Worm (Caenorhabditis elegans) whole organism, L4 larva: ENCODE data around the gene C03E10.3.
A peak's percentile ranks its signal among the peaks of the same experiment; 100 is the strongest.

Experiments
- D1046.2 ChIP-seq: fragments of 200-800 bp; sonication (Bioruptor generic); IDR thresholded peaks from 2 replicates; pipeline ENCODE4 v1.3.6; 2022; ENCODE audit warnings: missing genetic modification characterization, missing compliant biosample characterization
- F37D6.2 ChIP-seq: sonication (generic microtip); optimal IDR thresholded peaks from 2 replicates; lab custom pipeline; 2016; ENCODE audit warnings: mild to moderate bottlenecking, missing genetic modification characterization, missing compliant biosample characterization
- F49E8.2 ChIP-seq: sonication (generic microtip); optimal IDR thresholded peaks from 2 replicates; lab custom pipeline; 2016; ENCODE audit warnings: missing compliant biosample characterization, mild to moderate bottlenecking, missing genetic modification characterization, borderline replicate concordance
- Y48G9A.11 ChIP-seq: fragments of 200-800 bp; sonication (Bioruptor generic); IDR thresholded peaks from 2 replicates; pipeline ENCODE4 v1.3.6; 2022; ENCODE audit warnings: missing genetic modification reagents, missing genetic modification characterization, missing compliant biosample characterization
- aha-1 ChIP-seq: fragments of 150-350 bp; peaks from one replicate; lab custom pipeline; 2014; ENCODE audit warnings: missing biosample characterization, missing genetic modification characterization
- aly-2 ChIP-seq: sonication (generic microtip); optimal IDR thresholded peaks from 2 replicates; lab custom pipeline; 2018; ENCODE audit warnings: missing biosample characterization, missing genetic modification characterization
- arid-1 ChIP-seq: fragments of 200-800 bp; sonication (Bioruptor generic); conservative IDR thresholded peaks from 2 replicates; pipeline ENCODE4 v1.3.6; 2022; ENCODE audit warnings: missing genetic modification reagents, missing genetic modification characterization, missing compliant biosample characterization
- ceh-20 ChIP-seq: fragments of 200-800 bp; sonication (Bioruptor generic); IDR thresholded peaks from 2 replicates; pipeline ENCODE4 v1.3.6; 2022; ENCODE audit warnings: missing genetic modification reagents, missing genetic modification characterization, missing compliant biosample characterization
- ceh-28 ChIP-seq: fragments of 150-350 bp; optimal IDR thresholded peaks from 2 replicates; lab custom pipeline; 2014; ENCODE audit warnings: missing biosample characterization, missing genetic modification reagents, missing genetic modification characterization
- ceh-62 ChIP-seq: sonication (generic microtip); optimal IDR thresholded peaks from 2 replicates; lab custom pipeline; 2017; ENCODE audit warnings: missing biosample characterization, missing genetic modification characterization
- ces-1 ChIP-seq: fragments of 150-350 bp; sonication (generic microtip); optimal IDR thresholded peaks from 4 replicates; lab custom pipeline; 2014; ENCODE audit warnings: missing biosample characterization, missing genetic modification reagents, missing genetic modification characterization
- ctbp-1 ChIP-seq: fragments of 200-800 bp; sonication (Bioruptor generic); IDR thresholded peaks from 2 replicates; pipeline ENCODE4 v1.3.6; 2022; ENCODE audit warnings: missing genetic modification reagents, missing genetic modification characterization, missing compliant biosample characterization
- dmd-6 ChIP-seq: fragments of 200-800 bp; sonication (Bioruptor generic); IDR thresholded peaks from 2 replicates; pipeline ENCODE4 v1.3.6; 2022; ENCODE audit warnings: missing genetic modification reagents, missing genetic modification characterization, missing compliant biosample characterization
- dmd-8 ChIP-seq: fragments of 200-800 bp; sonication (Bioruptor generic); IDR thresholded peaks from 2 replicates; pipeline ENCODE4 v1.3.6; 2022; ENCODE audit warnings: missing genetic modification characterization, missing compliant biosample characterization
- fos-1 ChIP-seq: fragments of 150-350 bp; optimal IDR thresholded peaks from 2 replicates; lab custom pipeline; 2014; ENCODE audit warnings: missing biosample characterization, missing genetic modification characterization
- hlh-11 ChIP-seq: fragments of 200-800 bp; sonication (Bioruptor generic); optimal IDR thresholded peaks from 2 replicates; lab custom pipeline; 2018; ENCODE audit warnings: mild to moderate bottlenecking, missing genetic modification characterization, missing compliant biosample characterization
- lin-1 ChIP-seq: fragments of 200-800 bp; sonication (Bioruptor generic); IDR thresholded peaks from 2 replicates; pipeline ENCODE4 v1.3.6; 2022; ENCODE audit warnings: missing genetic modification reagents, missing genetic modification characterization, missing compliant biosample characterization
- lin-38 ChIP-seq: fragments of 200-800 bp; sonication (Bioruptor generic); IDR thresholded peaks from 2 replicates; pipeline ENCODE4 v1.3.6; 2022; ENCODE audit warnings: missing genetic modification reagents, missing genetic modification characterization, missing compliant biosample characterization
- madf-9 ChIP-seq: fragments of 200-800 bp; sonication (Bioruptor generic); conservative IDR thresholded peaks from 2 replicates; pipeline ENCODE4 v1.3.6; 2022; ENCODE audit warnings: missing genetic modification reagents, missing genetic modification characterization, missing compliant biosample characterization
- mdl-1 ChIP-seq, 2 experiments: fragments of 150-350 bp in 1 of 2; sonication (generic microtip) in 1 of 2; optimal IDR thresholded peaks; 2 replicates each; lab custom pipeline; 2014 to 2017; ENCODE audit warnings: missing biosample characterization in 2 of 2, missing genetic modification characterization in 2 of 2
- mep-1 ChIP-seq: fragments of 150-350 bp; sonication (generic microtip); optimal IDR thresholded peaks from 3 replicates; lab custom pipeline; 2014; ENCODE audit warnings: missing biosample characterization, missing genetic modification characterization
- mxl-3 ChIP-seq: fragments of 200-800 bp; sonication (Bioruptor generic); optimal IDR thresholded peaks from 2 replicates; lab custom pipeline; 2018; ENCODE audit warnings: mild to moderate bottlenecking, missing genetic modification characterization, missing compliant biosample characterization
- nhr-102 ChIP-seq: sonication (generic microtip); optimal IDR thresholded peaks from 2 replicates; lab custom pipeline; 2016; ENCODE audit warnings: mild to moderate bottlenecking, missing genetic modification characterization, moderate library complexity, missing compliant biosample characterization
- nhr-11 ChIP-seq: fragments of 150-350 bp; optimal IDR thresholded peaks from 2 replicates; lab custom pipeline; 2014; ENCODE audit warnings: missing biosample characterization, missing genetic modification characterization
- nhr-25 ChIP-seq: sonication (generic microtip); optimal IDR thresholded peaks from 2 replicates; lab custom pipeline; 2017; ENCODE audit warnings: missing genetic modification characterization, mild to moderate bottlenecking, missing compliant biosample characterization, antibody characterized with exemption, moderate library complexity, borderline replicate concordance; ENCODE audit not compliant: insufficient read depth
- nhr-28 ChIP-seq: fragments of 150-350 bp; optimal IDR thresholded peaks from 2 replicates; lab custom pipeline; 2014; ENCODE audit warnings: missing biosample characterization, missing genetic modification characterization
- nhr-76 ChIP-seq: fragments of 150-350 bp; optimal IDR thresholded peaks from 2 replicates; lab custom pipeline; 2014; ENCODE audit warnings: missing biosample characterization, missing genetic modification characterization
- nhr-77 ChIP-seq: fragments of 150-350 bp; optimal IDR thresholded peaks from 2 replicates; lab custom pipeline; 2014; ENCODE audit warnings: missing biosample characterization, missing genetic modification characterization
- pha-4 ChIP-seq, 2 experiments: fragments of 150-350 bp in 1 of 2; fragments of 200-800 bp in 1 of 2; sonication (Bioruptor generic) in 1 of 2; IDR thresholded peaks in 1 of 2; optimal IDR thresholded peaks in 1 of 2; 2 replicates each; pipeline versions ENCODE4 v1.3.6 to Lab custom; 2014 to 2022; ENCODE audit warnings: missing genetic modification characterization in 2 of 2, missing genetic modification reagents in 2 of 2, missing biosample characterization in 1 of 2, missing compliant biosample characterization in 1 of 2
- php-3 ChIP-seq: fragments of 200-800 bp; sonication (Bioruptor generic); IDR thresholded peaks from 2 replicates; pipeline ENCODE4 v1.3.6; 2022; ENCODE audit warnings: missing genetic modification reagents, missing genetic modification characterization, missing compliant biosample characterization
- pqm-1 ChIP-seq: sonication (generic microtip); optimal IDR thresholded peaks from 2 replicates; lab custom pipeline; 2017; ENCODE audit warnings: missing biosample characterization, missing genetic modification characterization
- sdz-12 ChIP-seq: fragments of 200-800 bp; sonication (Bioruptor generic); optimal IDR thresholded peaks from 2 replicates; lab custom pipeline; 2018; ENCODE audit warnings: mild to moderate bottlenecking, missing genetic modification characterization, missing compliant biosample characterization
- skn-1 ChIP-seq: fragments of 150-350 bp; optimal IDR thresholded peaks from 2 replicates; lab custom pipeline; 2014; ENCODE audit warnings: missing biosample characterization, missing genetic modification characterization
- snpc-1.2 ChIP-seq: fragments of 200-800 bp; sonication (Bioruptor generic); IDR thresholded peaks from 2 replicates; pipeline ENCODE4 v1.3.6; 2022; ENCODE audit warnings: missing genetic modification reagents, missing genetic modification characterization, missing compliant biosample characterization
- snpc-4 ChIP-seq: fragments of 150-350 bp; optimal IDR thresholded peaks from 2 replicates; lab custom pipeline; 2014; ENCODE audit warnings: missing biosample characterization, missing genetic modification characterization
- unc-39 ChIP-seq: sonication (generic microtip); optimal IDR thresholded peaks from 2 replicates; lab custom pipeline; 2017; ENCODE audit warnings: missing biosample characterization, missing genetic modification characterization
- unc-62 ChIP-seq, 3 experiments: fragments of 150-350 bp in 1 of 3; sonication (generic microtip); optimal IDR thresholded peaks in 2 of 3; peaks in 1 of 3; 1 replicate in 1 of 3; 2 replicates in 2 of 3; lab custom pipeline; 2014 to 2017; ENCODE audit warnings: missing biosample characterization in 3 of 3, missing genetic modification characterization in 3 of 3, missing genetic modification reagents in 3 of 3, missing genotype in 1 of 3
- zfp-3 ChIP-seq: fragments of 200-800 bp; sonication (Bioruptor generic); conservative IDR thresholded peaks from 2 replicates; pipeline ENCODE4 v1.3.6; 2022; ENCODE audit warnings: missing genetic modification reagents, missing genetic modification characterization, missing compliant biosample characterization

Gene C03E10.3

DNA sequence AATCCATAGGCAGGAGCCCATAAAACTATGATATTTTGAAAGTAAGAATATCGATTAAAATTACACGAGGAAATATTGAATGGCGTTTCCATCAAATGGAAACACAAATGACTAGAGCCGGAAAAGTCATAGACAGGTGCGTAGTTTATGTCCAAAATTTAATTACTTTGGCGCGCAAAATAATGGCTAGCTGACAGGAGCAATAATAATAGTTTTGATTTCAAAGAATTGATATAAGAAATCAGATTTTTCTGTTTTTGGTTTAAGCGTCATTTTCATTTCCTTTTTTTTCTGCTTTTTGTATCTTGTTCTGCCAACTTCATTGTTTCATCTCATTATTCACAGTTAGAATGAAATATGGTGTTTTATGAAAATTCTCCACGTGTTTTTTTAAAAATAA is 23.2 kb upstream of the C03E10.3 start, which contains the start of gene F07B10.4:
Gene F07B10.4 (minus strand): TSS at position 101 of the 400 bp plus-strand sequence.
- TF ChIP-seq mxl-3 (GFP tag; lab: Kevin White, UChicago) (no peak), aha-1 (no peak), ces-1 (GFP tag; lab: Kevin White, UChicago) (no peak)

- no peak for TF ChIP-seq zfp-3 (GFP tag; lab: Robert Waterston, UW)
- TF ChIP-seq unc-62 (GFP tag; optimal IDR thresholded peaks at IDR 0.05 in 1 of 2; lab: Kevin White, UChicago): peak in 1 of 2 experiments; percentile 10
- TF ChIP-seq unc-62 (tag; optimal IDR thresholded peaks at IDR 0.05; lab: Kevin White, UChicago): no peak
- peak; percentile 63 for TF ChIP-seq pqm-1 (tag; lab: Kevin White, UChicago)
- peak; percentile 37 for TF ChIP-seq nhr-28 (tag; lab: Kevin White, UChicago)
- TF ChIP-seq dmd-6: peak; percentile 66
- TF ChIP-seq mxl-3 (GFP tag; lab: Kevin White, UChicago): peak; percentile 81
These were observed 20.7 kb upstream of the C03E10.3 start, which contains the start of gene cln-3.1 for ce11 chrV:11265482-11265881. Gene cln-3.1 (minus strand): TSS chrV:11265652.

DNA sequence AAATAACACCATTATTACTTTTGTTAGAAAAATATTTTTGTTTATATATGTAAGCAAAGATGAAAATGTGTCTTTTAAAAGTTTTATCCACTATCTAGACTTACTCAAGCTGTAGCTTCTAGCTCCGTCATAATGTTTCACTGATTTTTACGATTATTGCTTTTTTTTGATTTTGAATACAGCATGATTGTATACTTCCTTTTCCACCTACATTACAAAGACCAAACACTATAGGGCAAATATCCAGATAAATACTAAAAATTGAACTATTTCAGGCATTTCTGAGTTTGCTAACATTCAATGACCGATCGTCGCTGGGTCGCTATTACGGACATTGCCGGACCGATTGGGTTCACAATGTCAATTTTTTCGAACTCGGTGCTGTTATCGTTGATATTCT is 19.5 kb upstream of the C03E10.3 start, which contains the start of gene str-116:
Gene str-116 (plus strand): TSS at position 301 of the 400 bp plus-strand sequence.
- TF ChIP-seq pha-4 (GFP tag; IDR thresholded peaks at IDR 0.05; lab: Robert Waterston, UW) (no peak), pha-4 (tag; optimal IDR thresholded peaks at IDR 0.05; lab: Kevin White, UChicago) (no peak), ceh-62 (tag; lab: Kevin White, UChicago) (no peak), D1046.2 (no peak), ceh-28 (tag; lab: Kevin White, UChicago) (no peak), zfp-3 (GFP tag; lab: Robert Waterston, UW) (no peak)
- TF ChIP-seq, all 104 proteins: peak for 0

DNA sequence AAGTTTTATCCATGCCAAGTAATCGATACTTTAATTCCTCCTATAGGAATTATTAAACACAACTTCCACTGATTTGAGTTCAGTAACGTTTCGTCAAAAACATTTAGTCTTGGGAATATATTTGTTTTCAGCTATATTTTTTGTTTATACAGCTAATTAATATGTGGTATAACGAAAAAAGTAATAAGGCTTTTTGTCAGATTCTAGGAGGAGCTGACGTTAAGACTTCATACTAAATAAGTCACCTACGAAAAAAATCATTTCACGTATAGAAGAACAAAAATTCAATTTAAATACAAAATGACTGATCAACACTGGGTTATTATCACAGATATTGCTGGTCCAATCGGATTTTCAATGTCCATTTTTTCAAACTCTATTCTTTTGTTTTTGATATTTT is 17.4 kb upstream of the C03E10.3 start, which contains the start of gene str-115:
Gene str-115 (plus strand): TSS at position 301 of the 400 bp plus-strand sequence.
- TF ChIP-seq nhr-76 (tag; lab: Kevin White, UChicago): no peak
- TF ChIP-seq nhr-77 (tag; lab: Kevin White, UChicago): no peak
- TF ChIP-seq nhr-25 (tag; lab: Kevin White, UChicago): no peak

DNA sequence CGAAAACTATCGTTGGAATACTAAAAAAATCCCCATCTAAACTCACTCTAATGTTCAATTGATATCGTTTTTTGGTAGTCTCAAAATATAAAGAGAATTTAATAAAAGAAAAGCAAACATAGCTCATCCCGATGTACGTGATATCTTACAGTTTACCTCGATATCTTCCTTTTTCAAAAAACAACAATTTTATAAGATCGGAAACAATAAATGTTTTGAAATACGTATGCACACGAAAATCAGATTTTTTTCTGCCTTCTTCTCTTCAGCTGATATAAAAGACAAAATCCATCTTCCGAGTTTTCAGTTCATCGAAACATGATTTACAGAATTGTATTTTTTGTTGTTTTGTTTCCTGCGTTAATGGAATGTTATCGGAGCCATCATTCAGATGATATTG is 15.2 kb upstream of the C03E10.3 start, which contains the start of gene clec-222:
Gene clec-222 (plus strand): TSS at position 301 of the 400 bp plus-strand sequence.
- TF ChIP-seq F49E8.2 (tag; lab: Kevin White, UChicago) (no peak), skn-1 (no peak), lin-1 (GFP tag; lab: Robert Waterston, UW) (no peak), dmd-8 (no peak), hlh-11 (no peak), unc-39 (tag; lab: Kevin White, UChicago) (no peak), sdz-12 (GFP tag; lab: Kevin White, UChicago) (no peak), nhr-11 (tag; lab: Kevin White, UChicago) (no peak), ctbp-1 (GFP tag; lab: Robert Waterston, UW) (no peak), ceh-28 (tag; lab: Kevin White, UChicago) (no peak), D1046.2 (no peak), fos-1 (tag; lab: Kevin White, UChicago) (no peak), arid-1 (GFP tag; lab: Robert Waterston, UW) (no peak), aly-2 (tag; lab: Kevin White, UChicago) (no peak), php-3 (GFP tag; lab: Robert Waterston, UW) (no peak), zfp-3 (GFP tag; lab: Robert Waterston, UW) (no peak), lin-38 (no peak), snpc-4 (tag; lab: Kevin White, UChicago) (no peak)
- TF ChIP-seq, all 104 proteins: peak for 0

DNA sequence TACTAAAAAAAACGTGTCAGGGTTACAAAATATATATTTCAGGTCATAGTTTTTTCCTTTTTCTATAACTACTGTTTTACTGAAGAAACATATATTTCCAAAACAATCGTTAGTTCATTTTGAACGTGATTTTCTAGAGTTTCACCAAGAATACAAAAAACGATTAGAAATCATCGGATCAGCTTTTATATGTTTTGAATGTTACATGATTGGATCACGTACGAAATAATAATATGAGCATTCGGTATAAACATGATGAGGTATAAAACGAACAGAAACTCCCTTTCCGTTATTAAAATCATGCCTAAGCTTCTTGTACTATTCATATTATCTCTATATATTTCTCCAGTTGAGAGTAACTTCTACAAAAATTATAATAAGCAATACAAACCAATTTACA is 13.4 kb upstream of the C03E10.3 start, which contains the start of gene clec-223:
Gene clec-223 (plus strand): TSS at position 301 of the 400 bp plus-strand sequence.
- no peak for TF ChIP-seq mdl-1 (tag; optimal IDR thresholded peaks at IDR 0.05; lab: Kevin White, UChicago)
- no peak for TF ChIP-seq ceh-20 (GFP tag; lab: Robert Waterston, UW)
- TF ChIP-seq F37D6.2 (tag; lab: Kevin White, UChicago): no peak
- TF ChIP-seq ceh-62 (tag; lab: Kevin White, UChicago): no peak
- no peak for TF ChIP-seq nhr-102 (tag; lab: Kevin White, UChicago)
- no peak for TF ChIP-seq snpc-1.2 (GFP tag; lab: Robert Waterston, UW)
- TF ChIP-seq zfp-3 (GFP tag; lab: Robert Waterston, UW): no peak
- no peak for TF ChIP-seq madf-9 (GFP tag; lab: Robert Waterston, UW)
- no peak for TF ChIP-seq aly-2 (tag; lab: Kevin White, UChicago)
- no peak for TF ChIP-seq mep-1 (tag; lab: Kevin White, UChicago)
- TF ChIP-seq Y48G9A.11 (GFP tag; lab: Robert Waterston, UW): no peak
- TF ChIP-seq, all 104 proteins: peak for 0
